Worm (Caenorhabditis elegans) whole organism, L4/young adult: ENCODE results near the gene ZC443.3.
A peak's percentile ranks its signal among the peaks of the same experiment; 100 is the strongest.

Experiments used
- W03F9.2 ChIP-seq: fragments of 150-350 bp; optimal IDR thresholded peaks from 2 replicates; lab custom pipeline; 2014; ENCODE audit warnings: missing biosample characterization, missing genetic modification characterization
- dao-5 ChIP-seq: sonication (generic microtip); optimal IDR thresholded peaks from 2 replicates; lab custom pipeline; 2016; ENCODE audit warnings: missing genotype, missing genetic modification characterization, moderate library complexity, missing compliant biosample characterization
- him-1 ChIP-seq: sonication (generic microtip); optimal IDR thresholded peaks from 2 replicates; lab custom pipeline; 2016; ENCODE audit warnings: missing genotype, missing genetic modification reagents, missing genetic modification characterization, missing compliant biosample characterization

DNA sequence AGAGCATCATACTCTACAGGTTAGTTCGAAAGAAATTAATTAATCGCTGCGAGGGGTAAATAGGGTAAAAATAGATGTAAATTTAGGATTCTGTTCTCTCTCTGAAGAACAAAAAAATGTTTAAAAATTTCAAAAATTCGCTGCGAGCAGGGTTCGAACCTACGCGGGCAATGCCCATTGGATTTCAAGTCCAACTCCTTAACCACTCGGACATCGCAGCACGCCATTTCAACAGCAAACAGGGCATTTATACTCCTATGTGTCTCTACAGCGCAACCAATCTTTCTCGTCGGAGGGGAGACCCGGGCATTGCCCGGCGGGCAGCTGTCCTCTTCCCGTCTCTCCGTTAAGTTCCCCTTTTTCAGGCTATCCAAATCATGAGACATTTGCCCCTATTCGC lies 33.7 kb downstream of the ZC443.3 start:
- TF ChIP-seq dao-5 (tag; lab: Kevin White, UChicago) (peak; percentile 61), him-1 (tag; lab: Kevin White, UChicago) (peak; percentile 29), W03F9.2 (no peak)
